Worm (Caenorhabditis elegans): ENCODE data around the gene C23G10.5.

The C23G10.5 gene

ce11 chrIII:6147903-6148302 is 43.0 kb upstream of the C23G10.5 start, which contains the start of gene Y42G9A.2:
Y42G9A.2 (plus strand) TSS chrIII:6148186.
- TF ChIP-seq nhr-12 (tag; optimal IDR thresholded peaks at IDR 0.05) (no peak), elt-2 (tag; optimal IDR thresholded peaks at IDR 0.05) (no peak), lin-15B (tag; optimal IDR thresholded peaks at IDR 0.05) (no peak), ztf-4 (tag; optimal IDR thresholded peaks at IDR 0.05) (no peak), nhr-43 (tag; optimal IDR thresholded peaks at IDR 0.05; ENCODE audit: poor library complexity, severe bottlenecking) (peak; percentile 52), fkh-2 (tag; optimal IDR thresholded peaks at IDR 0.05) (no peak), snpc-4 (tag; optimal IDR thresholded peaks at IDR 0.05) (no peak), aly-2 (tag; optimal IDR thresholded peaks at IDR 0.05) (no peak), nhr-25 (tag; optimal IDR thresholded peaks at IDR 0.05) (no peak), jun-1 (tag; optimal IDR thresholded peaks at IDR 0.05) (peak; percentile 31), lin-39 (tag; optimal IDR thresholded peaks at IDR 0.05) (no peak)

- peak; percentile 52 for TF ChIP-seq nhr-43 (tag; optimal IDR thresholded peaks at IDR 0.05; ENCODE audit: poor library complexity, severe bottlenecking)
- TF ChIP-seq eor-1 (tag; optimal IDR thresholded peaks at IDR 0.05): no peak
- no peak for TF ChIP-seq unc-39 (tag; optimal IDR thresholded peaks at IDR 0.05)
Measured at ce11 chrIII:6148684-6149083, 42.2 kb upstream of the C23G10.5 start.

DNA sequence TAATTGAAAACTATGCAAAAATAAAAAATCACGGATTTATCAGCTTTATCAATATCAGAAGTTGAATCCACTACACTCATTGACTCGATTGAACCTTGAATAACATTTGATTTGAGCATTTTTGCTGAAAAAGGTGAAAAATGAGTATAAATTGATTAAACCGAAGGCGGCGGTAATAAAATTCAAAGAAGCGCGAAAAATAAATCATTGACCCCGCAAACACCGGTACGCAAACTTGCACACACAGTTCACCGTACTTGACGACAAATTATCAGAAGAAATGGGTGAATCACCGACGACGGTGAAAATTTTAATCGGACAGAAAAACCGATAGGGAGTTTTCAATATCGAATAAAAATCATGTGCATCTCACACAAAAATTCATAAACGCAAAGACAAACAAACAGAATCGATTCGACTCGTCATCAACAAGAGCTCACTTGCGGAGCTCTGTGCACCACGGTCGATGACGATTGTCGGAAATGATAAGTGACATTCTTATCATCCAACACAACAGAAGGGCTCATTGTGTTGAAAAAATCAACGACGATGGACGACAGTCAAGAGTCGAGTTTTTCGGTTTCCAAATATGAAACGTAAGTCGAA is 41.3 kb upstream of the C23G10.5 start, which contains the start of the genes wht-7 and Y42G9A.1:
Gene wht-7, minus strand, starts transcription at position 131 of the 606 bp plus-strand sequence.
Gene Y42G9A.1, plus strand, starts transcription at position 495 of the 606 bp plus-strand sequence.
- TF ChIP-seq pqm-1 (tag; optimal IDR thresholded peaks at IDR 0.05) (peak; percentile 64), ceh-28 (tag; optimal IDR thresholded peaks at IDR 0.05) (peak; percentile 14), pha-4 (tag; optimal IDR thresholded peaks at IDR 0.05) (peak; percentile 8), fkh-10 (GFP tag; optimal IDR thresholded peaks at IDR 0.05) (no peak), elt-2 (tag; optimal IDR thresholded peaks at IDR 0.05) (peak; percentile 80)

ce11 chrIII:6154586-6154985 is 36.3 kb upstream of the C23G10.5 start:
- TF ChIP-seq zag-1 (tag; optimal IDR thresholded peaks at IDR 0.05) (no peak), nhr-77 (tag; optimal IDR thresholded peaks at IDR 0.05) (no peak), elt-2 (tag; optimal IDR thresholded peaks at IDR 0.05) (no peak), ama-1 (optimal IDR thresholded peaks at IDR 0.05) (no peak), elt-1 (tag; optimal IDR thresholded peaks at IDR 0.05) (no peak), jun-1 (tag; optimal IDR thresholded peaks at IDR 0.05) (no peak), ZK546.5 (tag; optimal IDR thresholded peaks at IDR 0.05) (no peak), aly-2 (tag; optimal IDR thresholded peaks at IDR 0.05) (no peak), lsy-12 (tag; optimal IDR thresholded peaks at IDR 0.05) (no peak), nhr-43 (tag; optimal IDR thresholded peaks at IDR 0.05; ENCODE audit: poor library complexity, severe bottlenecking) (no peak), pqm-1 (tag; optimal IDR thresholded peaks at IDR 0.05) (no peak), ceh-28 (tag; optimal IDR thresholded peaks at IDR 0.05) (no peak), nhr-12 (tag; optimal IDR thresholded peaks at IDR 0.05) (no peak), nhr-23 (tag; optimal IDR thresholded peaks at IDR 0.05) (no peak), ceh-9 (tag; optimal IDR thresholded peaks at IDR 0.05) (no peak), nhr-67 (tag; optimal IDR thresholded peaks at IDR 0.05) (no peak), nfya-1 (tag; optimal IDR thresholded peaks at IDR 0.05; ENCODE audit: insufficient read depth) (no peak), nhr-11 (tag; optimal IDR thresholded peaks at IDR 0.05) (no peak)

ce11 chrIII:6155787-6156186 is 35.1 kb upstream of the C23G10.5 start:
- TF ChIP-seq pqm-1 (tag; optimal IDR thresholded peaks at IDR 0.05) (no peak), pha-4 (tag; optimal IDR thresholded peaks at IDR 0.05) (no peak), aly-2 (tag; optimal IDR thresholded peaks at IDR 0.05) (no peak), jun-1 (tag; optimal IDR thresholded peaks at IDR 0.05) (no peak), nhr-12 (tag; optimal IDR thresholded peaks at IDR 0.05) (no peak), nhr-23 (tag; optimal IDR thresholded peaks at IDR 0.05) (no peak), lin-15B (tag; optimal IDR thresholded peaks at IDR 0.05) (no peak), zag-1 (tag; optimal IDR thresholded peaks at IDR 0.05) (no peak), nhr-67 (tag; optimal IDR thresholded peaks at IDR 0.05) (no peak)

DNA sequence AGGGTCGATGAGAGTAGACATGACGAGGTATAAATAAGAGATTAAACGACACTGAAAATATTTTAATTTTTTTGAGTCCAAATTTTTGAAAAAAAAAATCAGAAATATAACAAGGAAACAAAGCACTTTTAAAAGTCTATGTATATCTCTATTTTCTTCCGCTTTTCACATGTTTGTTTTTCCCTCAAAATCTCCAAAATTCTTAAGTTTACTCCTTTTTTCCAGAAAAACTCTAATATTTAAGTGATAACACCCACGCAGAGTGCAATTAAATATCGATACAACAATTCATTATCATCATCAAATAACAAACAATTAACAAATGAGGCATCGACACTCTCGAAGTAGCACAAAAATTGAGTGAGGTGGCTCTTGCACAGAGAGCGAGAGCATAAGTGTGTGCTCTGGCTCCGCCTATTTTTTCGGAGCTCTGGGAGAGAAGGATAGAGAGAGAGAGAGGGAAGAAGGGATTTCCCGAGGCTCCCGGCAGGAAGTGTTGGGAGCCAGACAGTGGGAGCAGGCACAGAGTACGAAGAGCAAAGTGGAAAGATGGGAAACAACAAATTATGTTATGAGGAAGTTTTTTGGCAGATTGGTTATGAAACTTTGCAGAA is 33.1 kb upstream of the C23G10.5 start, which contains the start of gene anmt-2:
Gene anmt-2, minus strand, starts transcription at position 51 of the 614 bp plus-strand sequence.
- TF ChIP-seq aly-2 (tag; optimal IDR thresholded peaks at IDR 0.05): no peak
- TF ChIP-seq pha-4 (tag; optimal IDR thresholded peaks at IDR 0.05): peak; percentile 57
- no peak for TF ChIP-seq ZK546.5 (tag; optimal IDR thresholded peaks at IDR 0.05)
- no peak for TF ChIP-seq nhr-23 (tag; optimal IDR thresholded peaks at IDR 0.05)
- TF ChIP-seq egl-5 (tag; optimal IDR thresholded peaks at IDR 0.05): peak; percentile 35
- TF ChIP-seq egl-27 (tag; optimal IDR thresholded peaks at IDR 0.05): no peak

Data from whole organism, L3 larva.